Fruit fly (Drosophila melanogaster) whole organism, embryonic: ENCODE measurements around the gene CG1440.

Experiments
- CG12219 ChIP-seq: fragments of 200-800 bp; sonication (Bioruptor generic); optimal IDR thresholded peaks from 3 replicates; lab custom pipeline; 2018; ENCODE audit warnings: missing biosample characterization, mild to moderate bottlenecking, missing genetic modification characterization
- CG13775 ChIP-seq: fragments of 200-800 bp; sonication (Bioruptor generic); optimal IDR thresholded peaks from 3 replicates; lab custom pipeline; 2017; ENCODE audit warnings: missing biosample characterization, mild to moderate bottlenecking, missing genetic modification characterization
- CG18599 ChIP-seq: fragments of 200-800 bp; sonication (Bioruptor generic); optimal IDR thresholded peaks from 3 replicates; lab custom pipeline; 2017; ENCODE audit warnings: missing biosample characterization, missing genetic modification characterization, mild to moderate bottlenecking, moderate library complexity, missing genetic modification reagents
- CG32767 ChIP-seq: fragments of 200-800 bp; sonication (Bioruptor generic); IDR thresholded peaks from 2 replicates; pipeline ENCODE4 v1.3.6; 2022; ENCODE audit warnings: missing biosample characterization, missing genetic modification characterization
- Gug ChIP-seq: fragments of 200-800 bp; sonication (Bioruptor generic); IDR thresholded peaks from 4 replicates; pipeline ENCODE4 v1.3.6; 2022; ENCODE audit warnings: missing biosample characterization, missing genetic modification characterization
- Stat92E ChIP-seq, 3 experiments: fragments of >200 bp in 2 of 3; fragments of 200-800 bp in 1 of 3; sonication (Bioruptor generic) in 1 of 3; optimal IDR thresholded peaks; 2 replicates each; lab custom pipeline; 2017 to 2019; ENCODE audit warnings: missing biosample characterization in 3 of 3, missing genetic modification characterization in 3 of 3, mild to moderate bottlenecking in 1 of 3, moderate library complexity in 1 of 3
- az2 ChIP-seq: fragments of 200-800 bp; sonication (Bioruptor generic); optimal IDR thresholded peaks from 3 replicates; lab custom pipeline; 2016; ENCODE audit warnings: missing biosample characterization, missing genetic modification characterization
- jigr1 ChIP-seq: fragments of 200-800 bp; sonication (Bioruptor generic); IDR thresholded peaks from 3 replicates; pipeline ENCODE4 v1.3.6; 2022; ENCODE audit warnings: missing biosample characterization, missing genetic modification characterization
- pfk ChIP-seq: fragments of 200-800 bp; sonication (Bioruptor generic); optimal IDR thresholded peaks from 2 replicates; lab custom pipeline; 2018; ENCODE audit warnings: missing biosample characterization, mild to moderate bottlenecking, missing genetic modification characterization, moderate library complexity
- usp ChIP-seq: fragments of >200 bp; optimal IDR thresholded peaks from 2 replicates; lab custom pipeline; 2017; ENCODE audit warnings: missing biosample characterization, missing genetic modification characterization

dm6 chrX:8420772-8421448 lies 15.9 kb upstream of the CG1440 start:
- TF ChIP-seq CG13775 (GFP tag; lab: Kevin White, UChicago) (no peak), jigr1 (no peak), Stat92E (GFP tag; optimal IDR thresholded peaks at IDR 0.05; lab: Kevin White, UChicago) (peak in 1 of 3 experiments; percentile 84), CG32767 (no peak), Gug (no peak), usp (GFP tag; lab: Kevin White, UChicago) (no peak), CG18599 (GFP tag; lab: Kevin White, UChicago) (no peak), pfk (GFP tag; lab: Kevin White, UChicago) (peak; percentile 1), az2 (GFP tag; lab: Kevin White, UChicago) (no peak), CG12219 (GFP tag; lab: Kevin White, UChicago) (no peak)
